Fruit fly (Drosophila melanogaster): ENCODE measurements around the gene CG31800.

Gene CG31800

dm6 chr2L:19037455-19037854 lies 3.1 kb upstream of the CG31800 start:
- no peak for TF ChIP-seq D1 (tag; optimal IDR thresholded peaks at IDR 0.05)
- TF ChIP-seq CG15710 (tag; optimal IDR thresholded peaks at IDR 0.05), result no peak
- TF ChIP-seq CG4496 (GFP tag; IDR thresholded peaks at IDR 0.05), result peak; percentile 26; the same call in 1 of the 3 replicates

- TF ChIP-seq CG15710 (tag; optimal IDR thresholded peaks at IDR 0.05) (no peak), CG32121 (GFP tag; IDR thresholded peaks at IDR 0.05) (peak; percentile 27; the same call in 1 of the 2 replicates)
These were observed 2.6 kb upstream of the CG31800 start for dm6 chr2L:19037011-19037410.

dm6 chr2L:19036105-19036714 lies 1.8 kb upstream of the CG31800 start:
- TF ChIP-seq CG34367 (tag; optimal IDR thresholded peaks at IDR 0.05), result no peak
- peak; percentile 20; the same call in 1 of the 2 replicates for TF ChIP-seq Ets98B (GFP tag; IDR thresholded peaks at IDR 0.05)
- TF ChIP-seq CG13204 (GFP tag; optimal IDR thresholded peaks at IDR 0.05), result peak; percentile 86
- TF ChIP-seq CG8301 (tag; optimal IDR thresholded peaks at IDR 0.05), result peak; percentile 27
- no peak for TF ChIP-seq CG15710 (tag; optimal IDR thresholded peaks at IDR 0.05)
- TF ChIP-seq CG4496 (GFP tag; IDR thresholded peaks at IDR 0.05), result peak; percentile 47; the same call in 2 of the 3 replicates
- peak; percentile 47; the same call in 1 of the 2 replicates for TF ChIP-seq CG32121 (GFP tag; IDR thresholded peaks at IDR 0.05)
- peak; percentile 18 for TF ChIP-seq CG9948 (tag; optimal IDR thresholded peaks at IDR 0.05)

- TF ChIP-seq CG8301 (tag; optimal IDR thresholded peaks at IDR 0.05) (no peak), CG4496 (GFP tag; IDR thresholded peaks at IDR 0.05) (no peak), Pif1B (GFP tag; optimal IDR thresholded peaks at IDR 0.05) (peak; percentile 15)
These were observed 637 bp upstream of the CG31800 start for dm6 chr2L:19035013-19035412.

- no peak for TF ChIP-seq CG14655 (GFP tag; optimal IDR thresholded peaks at IDR 0.05)
- no peak for TF ChIP-seq EcR (GFP tag; optimal IDR thresholded peaks at IDR 0.05)
- TF ChIP-seq CG15710 (tag; optimal IDR thresholded peaks at IDR 0.05), result no peak
- TF ChIP-seq CG34367 (tag; optimal IDR thresholded peaks at IDR 0.05), result no peak
- no peak for TF ChIP-seq fd96Ca (GFP tag; IDR thresholded peaks at IDR 0.05)
- no peak for TF ChIP-seq CG8301 (tag; optimal IDR thresholded peaks at IDR 0.05)
- no peak for TF ChIP-seq CG17806 (tag; optimal IDR thresholded peaks at IDR 0.05)
- TF ChIP-seq CG12605 (GFP tag; IDR thresholded peaks at IDR 0.05), result no peak
- TF ChIP-seq CG10348 (GFP tag; IDR thresholded peaks at IDR 0.05), result no peak
- no peak for TF ChIP-seq CG32121 (GFP tag; IDR thresholded peaks at IDR 0.05)
- TF ChIP-seq D1 (tag; optimal IDR thresholded peaks at IDR 0.05), result no peak
- no peak for TF ChIP-seq CG13204 (GFP tag; optimal IDR thresholded peaks at IDR 0.05)
- no peak for TF ChIP-seq rn (GFP tag; IDR thresholded peaks at IDR 0.05)
- TF ChIP-seq Ets98B (GFP tag; IDR thresholded peaks at IDR 0.05), result no peak
These were observed 1.1 kb downstream of the CG31800 start, which contains the start of gene hook for dm6 chr2L:19033288-19033687. Gene hook (minus strand): TSS chr2L:19033498.

- no peak for TF ChIP-seq Pif1A (GFP tag; optimal IDR thresholded peaks at IDR 0.05)
- peak; percentile 78 for TF ChIP-seq CG13204 (GFP tag; optimal IDR thresholded peaks at IDR 0.05)
These were observed 7.0 kb downstream of the CG31800 start, which contains the start of gene Sidpn for dm6 chr2L:19027246-19027886. Gene Sidpn (plus strand): TSS chr2L:19027710.

dm6 chr2L:19026491-19027197 lies 7.7 kb downstream of the CG31800 start:
- TF ChIP-seq CG34367 (tag; optimal IDR thresholded peaks at IDR 0.05) (peak; percentile 59), Ets98B (GFP tag; IDR thresholded peaks at IDR 0.05) (no peak), Snoo (tag; optimal IDR thresholded peaks at IDR 0.05) (peak; percentile 56), CG32121 (GFP tag; IDR thresholded peaks at IDR 0.05) (no peak), CG15710 (tag; optimal IDR thresholded peaks at IDR 0.05) (peak; percentile 79), CG8159 (tag; optimal IDR thresholded peaks at IDR 0.05) (peak; percentile 84), CG10348 (GFP tag; IDR thresholded peaks at IDR 0.05) (no peak), Pif1A (GFP tag; optimal IDR thresholded peaks at IDR 0.05) (peak; percentile 52), Pif1B (GFP tag; optimal IDR thresholded peaks at IDR 0.05) (peak; percentile 15), CG8301 (tag; optimal IDR thresholded peaks at IDR 0.05) (peak; percentile 55), EcR (GFP tag; optimal IDR thresholded peaks at IDR 0.05) (no peak), CG9948 (tag; optimal IDR thresholded peaks at IDR 0.05) (peak; percentile 65), fd96Ca (GFP tag; IDR thresholded peaks at IDR 0.05) (no peak), CG12605 (GFP tag; IDR thresholded peaks at IDR 0.05) (no peak), CG17806 (tag; optimal IDR thresholded peaks at IDR 0.05) (peak; percentile 66), CG14655 (GFP tag; optimal IDR thresholded peaks at IDR 0.05) (peak; percentile 69), rn (GFP tag; IDR thresholded peaks at IDR 0.05) (no peak), CG13204 (GFP tag; optimal IDR thresholded peaks at IDR 0.05) (peak; percentile 37), D1 (tag; optimal IDR thresholded peaks at IDR 0.05) (no peak), gl (tag; optimal IDR thresholded peaks at IDR 0.05) (peak; percentile 46), CG4496 (GFP tag; IDR thresholded peaks at IDR 0.05) (no peak)

Data from whole organism, pupa.